Worm (Caenorhabditis elegans): ENCODE data around the gene gtap-2.

ce11 chrIII:9861470-9862342 lies 53.4 kb downstream of the gtap-2 start:
- TF ChIP-seq unc-62 (GFP tag; optimal IDR thresholded peaks at IDR 0.05) (no peak), nhr-12 (tag; optimal IDR thresholded peaks at IDR 0.05) (no peak)

Data from whole organism, L2 larva.